Worm (Caenorhabditis elegans) whole organism, L1 larva: ENCODE data around the gene clh-6.

Experiments
- C04F5.9 ChIP-seq: sonication (generic microtip); optimal IDR thresholded peaks from 2 replicates; lab custom pipeline; 2016; ENCODE audit warnings: missing genetic modification characterization, missing compliant biosample characterization
- C16A3.4 ChIP-seq: fragments of 150-350 bp; optimal IDR thresholded peaks from 2 replicates; lab custom pipeline; 2014; ENCODE audit warnings: missing biosample characterization, missing genetic modification characterization
- C34B4.2 ChIP-seq: sonication (generic microtip); optimal IDR thresholded peaks from 2 replicates; lab custom pipeline; 2017; ENCODE audit warnings: mild to moderate bottlenecking, missing genetic modification characterization, missing compliant biosample characterization
- F16B12.6 ChIP-seq: fragments of 150-350 bp; optimal IDR thresholded peaks from 2 replicates; lab custom pipeline; 2014; ENCODE audit warnings: missing biosample characterization, missing genetic modification characterization
- Y116A8C.19 ChIP-seq: sonication (generic microtip); optimal IDR thresholded peaks from 2 replicates; lab custom pipeline; 2016; ENCODE audit warnings: missing compliant biosample characterization, missing genetic modification characterization, borderline replicate concordance
- aha-1 ChIP-seq: fragments of 150-350 bp; optimal IDR thresholded peaks from 2 replicates; lab custom pipeline; 2014; ENCODE audit warnings: missing biosample characterization, missing genetic modification characterization
- ama-1 ChIP-seq: fragments of 150-350 bp; optimal IDR thresholded peaks from 2 replicates; lab custom pipeline; 2014
- blmp-1 ChIP-seq: fragments of 150-350 bp; optimal IDR thresholded peaks from 2 replicates; lab custom pipeline; 2014; ENCODE audit warnings: missing biosample characterization, missing genetic modification characterization
- ceh-8 ChIP-seq: fragments of 200-800 bp; sonication (Bioruptor generic); optimal IDR thresholded peaks from 2 replicates; lab custom pipeline; 2018; ENCODE audit warnings: mild to moderate bottlenecking, missing genetic modification characterization, moderate library complexity, missing compliant biosample characterization
- ceh-88 ChIP-seq: fragments of 200-800 bp; sonication (Bioruptor generic); IDR thresholded peaks from 2 replicates; pipeline ENCODE4 v1.3.6; 2022; ENCODE audit warnings: missing genetic modification characterization, missing compliant biosample characterization
- ceh-90 ChIP-seq: sonication (generic microtip); optimal IDR thresholded peaks from 2 replicates; lab custom pipeline; 2016; ENCODE audit warnings: missing genetic modification characterization, missing compliant biosample characterization
- ces-1 ChIP-seq: fragments of 150-350 bp; optimal IDR thresholded peaks from 2 replicates; lab custom pipeline; 2014; ENCODE audit warnings: missing biosample characterization, missing genetic modification reagents, missing genetic modification characterization
- dpl-1 ChIP-seq, 3 experiments: fragments of 150-350 bp in 2 of 3; sonication (generic microtip) in 1 of 3; optimal IDR thresholded peaks; 2 replicates each; lab custom pipeline; 2014 to 2017; ENCODE audit warnings: missing biosample characterization in 3 of 3, missing genetic modification characterization in 3 of 3, missing genetic modification reagents in 3 of 3
- dsc-1 ChIP-seq: sonication (generic microtip); optimal IDR thresholded peaks from 2 replicates; lab custom pipeline; 2016; ENCODE audit warnings: mild to moderate bottlenecking, missing genetic modification characterization, missing compliant biosample characterization
- efl-3 ChIP-seq: fragments of 200-800 bp; sonication (Bioruptor generic); optimal IDR thresholded peaks from 2 replicates; lab custom pipeline; 2018; ENCODE audit warnings: mild to moderate bottlenecking, missing genetic modification characterization, missing compliant biosample characterization
- egl-27 ChIP-seq, 2 experiments: fragments of 150-350 bp in 1 of 2; sonication (generic microtip); optimal IDR thresholded peaks; 3 replicates each; lab custom pipeline; 2017 to 2018; ENCODE audit warnings: missing biosample characterization in 2 of 2, missing genetic modification characterization in 2 of 2, missing genetic modification reagents in 2 of 2
- elt-2 ChIP-seq: sonication (generic microtip); optimal IDR thresholded peaks from 2 replicates; lab custom pipeline; 2016; ENCODE audit warnings: missing genetic modification characterization, mild to moderate bottlenecking, inconsistent platforms, missing compliant biosample characterization, missing genetic modification reagents
- ets-5 ChIP-seq: fragments of 200-800 bp; sonication (Bioruptor generic); IDR thresholded peaks from 2 replicates; pipeline ENCODE4 v1.3.6; 2022; ENCODE audit warnings: missing genetic modification characterization, missing compliant biosample characterization
- fkh-4 ChIP-seq: sonication (generic microtip); optimal IDR thresholded peaks from 2 replicates; lab custom pipeline; 2016; ENCODE audit warnings: missing compliant biosample characterization, missing genetic modification characterization, borderline replicate concordance
- fkh-8 ChIP-seq: sonication (generic microtip); optimal IDR thresholded peaks from 2 replicates; lab custom pipeline; 2016; ENCODE audit warnings: mild to moderate bottlenecking, missing genetic modification characterization, missing compliant biosample characterization
- fos-1 ChIP-seq: fragments of 150-350 bp; optimal IDR thresholded peaks from 2 replicates; lab custom pipeline; 2014; ENCODE audit warnings: missing biosample characterization, missing genetic modification characterization
- grh-1 ChIP-seq: fragments of 200-800 bp; sonication (Bioruptor generic); IDR thresholded peaks from 2 replicates; pipeline ENCODE4 v1.3.6; 2022; ENCODE audit warnings: missing genetic modification reagents, missing genetic modification characterization, missing compliant biosample characterization
- irx-1 ChIP-seq: sonication (generic microtip); optimal IDR thresholded peaks from 2 replicates; lab custom pipeline; 2016; ENCODE audit warnings: missing genetic modification characterization, missing compliant biosample characterization
- jun-1 ChIP-seq: fragments of 150-350 bp; optimal IDR thresholded peaks from 2 replicates; lab custom pipeline; 2014; ENCODE audit warnings: missing biosample characterization, missing genetic modification reagents, missing genetic modification characterization
- lin-13 ChIP-seq: fragments of 150-350 bp; optimal IDR thresholded peaks from 2 replicates; lab custom pipeline; 2014; ENCODE audit warnings: missing biosample characterization, missing genetic modification reagents, missing genetic modification characterization
- lin-14 ChIP-seq: fragments of 200-800 bp; sonication (Bioruptor generic); optimal IDR thresholded peaks from 2 replicates; lab custom pipeline; 2018; ENCODE audit warnings: mild to moderate bottlenecking, missing genetic modification characterization, moderate library complexity, missing compliant biosample characterization
- lir-3 ChIP-seq: sonication (generic microtip); optimal IDR thresholded peaks from 2 replicates; lab custom pipeline; 2016; ENCODE audit warnings: mild to moderate bottlenecking, missing genetic modification characterization, moderate library complexity, missing compliant biosample characterization; ENCODE audit not compliant: poor library complexity
- lsy-2 ChIP-seq, 2 experiments: fragments of 150-350 bp; optimal IDR thresholded peaks; 2 replicates each; lab custom pipeline; 2014; ENCODE audit warnings: missing biosample characterization in 2 of 2, missing genetic modification characterization in 2 of 2
- mep-1 ChIP-seq: fragments of 150-350 bp; optimal IDR thresholded peaks from 2 replicates; lab custom pipeline; 2014; ENCODE audit warnings: missing biosample characterization, missing genetic modification characterization
- nhr-19 ChIP-seq: fragments of 200-800 bp; sonication (Bioruptor generic); conservative IDR thresholded peaks from 2 replicates; pipeline ENCODE4 v1.3.6; 2022; ENCODE audit warnings: missing genetic modification characterization, missing compliant biosample characterization
- nhr-20 ChIP-seq: sonication (generic microtip); optimal IDR thresholded peaks from 2 replicates; lab custom pipeline; 2016; ENCODE audit warnings: mild to moderate bottlenecking, missing genetic modification characterization, missing compliant biosample characterization
- nhr-237 ChIP-seq: fragments of 150-350 bp; optimal IDR thresholded peaks from 2 replicates; lab custom pipeline; 2014; ENCODE audit warnings: missing biosample characterization, missing genetic modification characterization
- nhr-76 ChIP-seq: sonication (generic microtip); optimal IDR thresholded peaks from 2 replicates; lab custom pipeline; 2017; ENCODE audit warnings: missing biosample characterization, missing genetic modification characterization
- nhr-85 ChIP-seq: sonication (generic microtip); peaks from one replicate; lab custom pipeline; 2016; ENCODE audit warnings: missing genetic modification characterization, inconsistent platforms, missing compliant biosample characterization
- nhr-90 ChIP-seq: sonication (generic microtip); optimal IDR thresholded peaks from 2 replicates; lab custom pipeline; 2016; ENCODE audit warnings: mild to moderate bottlenecking, missing genetic modification characterization, missing compliant biosample characterization; ENCODE audit not compliant: poor library complexity
- pag-3 ChIP-seq: sonication (generic microtip); optimal IDR thresholded peaks from 2 replicates; lab custom pipeline; 2017; ENCODE audit warnings: missing genetic modification characterization, mild to moderate bottlenecking, missing compliant biosample characterization, antibody characterized with exemption, borderline replicate concordance; ENCODE audit not compliant: insufficient read depth
- pax-3 ChIP-seq: fragments of 200-800 bp; sonication (Bioruptor generic); optimal IDR thresholded peaks from 2 replicates; lab custom pipeline; 2018; ENCODE audit warnings: mild to moderate bottlenecking, missing genetic modification characterization, moderate library complexity, missing compliant biosample characterization
- skn-1 ChIP-seq: fragments of 150-350 bp; optimal IDR thresholded peaks from 2 replicates; lab custom pipeline; 2014; ENCODE audit warnings: missing biosample characterization, missing genetic modification characterization
- snpc-4 ChIP-seq: fragments of 150-350 bp; optimal IDR thresholded peaks from 2 replicates; lab custom pipeline; 2014; ENCODE audit warnings: missing biosample characterization, missing genetic modification characterization
- snu-23 ChIP-seq: sonication (generic microtip); optimal IDR thresholded peaks from 2 replicates; lab custom pipeline; 2016; ENCODE audit warnings: missing genetic modification characterization, missing compliant biosample characterization
- unc-62 ChIP-seq: fragments of 150-350 bp; optimal IDR thresholded peaks from 2 replicates; lab custom pipeline; 2014; ENCODE audit warnings: missing biosample characterization, missing genetic modification reagents, missing genetic modification characterization
- vab-15 ChIP-seq: sonication (generic microtip); optimal IDR thresholded peaks from 2 replicates; lab custom pipeline; 2017; ENCODE audit warnings: missing genotype, mild to moderate bottlenecking, missing genetic modification characterization, missing compliant biosample characterization
- zag-1 ChIP-seq: fragments of 150-350 bp; optimal IDR thresholded peaks from 2 replicates; lab custom pipeline; 2014; ENCODE audit warnings: missing biosample characterization, missing genetic modification characterization

Gene clh-6

ce11 chrV:12040823-12041606 lies 22.2 kb downstream of the clh-6 start, which contains the start of the genes kup-1 and F10C2.4 (continued):
- TF ChIP-seq fos-1: no peak
- no peak for TF ChIP-seq ceh-8 (GFP tag; lab: Kevin White, UChicago)
- peak; percentile 71 for TF ChIP-seq nhr-20 (tag; lab: Kevin White, UChicago)
- TF ChIP-seq C34B4.2 (tag; lab: Kevin White, UChicago): no peak
- peak; percentile 55 for TF ChIP-seq pax-3 (tag; lab: Kevin White, UChicago)
- no peak for TF ChIP-seq lin-13 (GFP tag; lab: Kevin White, UChicago)
- TF ChIP-seq dsc-1: peak; percentile 28
- no peak for TF ChIP-seq ama-1
- no peak for TF ChIP-seq fkh-4 (tag; lab: Kevin White, UChicago)
- peak; percentile 42 for TF ChIP-seq fkh-8 (tag; lab: Kevin White, UChicago)
- peak; percentile 63 to 84 for TF ChIP-seq lsy-2 (tag; optimal IDR thresholded peaks at IDR 0.05; lab: Kevin White, UChicago)
- TF ChIP-seq F16B12.6 (tag; lab: Kevin White, UChicago): peak; percentile 11
- no peak for TF ChIP-seq jun-1 (tag; lab: Kevin White, UChicago)
- no peak for TF ChIP-seq lin-14
- no peak for TF ChIP-seq ceh-90 (tag; lab: Kevin White, UChicago)
- TF ChIP-seq nhr-19 (GFP tag; lab: Robert Waterston, UW): peak; percentile 48
- TF ChIP-seq aha-1 (tag; lab: Kevin White, UChicago): no peak
- no peak for TF ChIP-seq vab-15 (tag; lab: Kevin White, UChicago)
- no peak for TF ChIP-seq Y116A8C.19 (tag; lab: Kevin White, UChicago)
- no peak for TF ChIP-seq egl-27 (tag; optimal IDR thresholded peaks at IDR 0.05; lab: Kevin White, UChicago)
- TF ChIP-seq ceh-88 (GFP tag; lab: Robert Waterston, UW): no peak
- peak; percentile 63 for TF ChIP-seq C16A3.4 (tag; lab: Kevin White, UChicago)
- peak; percentile 5 for TF ChIP-seq mep-1 (tag; lab: Kevin White, UChicago)
- no peak for TF ChIP-seq unc-62 (GFP tag; lab: Kevin White, UChicago)
- TF ChIP-seq snu-23 (GFP tag; lab: Kevin White, UChicago): peak; percentile 76
- TF ChIP-seq nhr-90 (tag; lab: Kevin White, UChicago): peak; percentile 27
- TF ChIP-seq blmp-1 (tag; lab: Kevin White, UChicago): peak; percentile 60
- no peak for TF ChIP-seq ces-1 (GFP tag; lab: Kevin White, UChicago)
- TF ChIP-seq pag-3: no peak
- peak; percentile 26 for TF ChIP-seq C04F5.9
- no peak for TF ChIP-seq grh-1 (GFP tag; lab: Robert Waterston, UW)
- TF ChIP-seq nhr-237 (tag; lab: Kevin White, UChicago): no peak
- peak; percentile 81 for TF ChIP-seq nhr-85 (tag; lab: Kevin White, UChicago)
- TF ChIP-seq nhr-76: no peak
- no peak for TF ChIP-seq zag-1 (tag; lab: Kevin White, UChicago)
- TF ChIP-seq snpc-4 (tag; lab: Kevin White, UChicago): peak; percentile 19
- peak; percentile 58 for TF ChIP-seq skn-1
- no peak for TF ChIP-seq efl-3
- TF ChIP-seq lir-3: no peak
- TF ChIP-seq elt-2 (tag; lab: Kevin White, UChicago): no peak
- TF ChIP-seq, all 84 proteins: peak for 32

- peak; percentile 28 for TF ChIP-seq blmp-1 (tag; lab: Kevin White, UChicago)
- no peak for TF ChIP-seq elt-2 (tag; lab: Kevin White, UChicago)
- no peak for TF ChIP-seq lsy-2 (tag; optimal IDR thresholded peaks at IDR 0.05; lab: Kevin White, UChicago)
- TF ChIP-seq skn-1: no peak
- TF ChIP-seq irx-1 (tag; lab: Kevin White, UChicago): no peak
- no peak for TF ChIP-seq ets-5 (GFP tag; lab: Robert Waterston, UW)
- no peak for TF ChIP-seq dpl-1 (GFP tag; optimal IDR thresholded peaks at IDR 0.05; lab: Kevin White, UChicago)
- TF ChIP-seq nhr-85 (tag; lab: Kevin White, UChicago): peak; percentile 34
- peak; percentile 29 for TF ChIP-seq lin-14
- TF ChIP-seq ceh-90 (tag; lab: Kevin White, UChicago): no peak
These were observed 23.4 kb downstream of the clh-6 start for ce11 chrV:12039755-12040154.
